Worm (Caenorhabditis elegans) whole organism, late embryonic: ENCODE data around the gene set-19.

Experiments used
- F13H6.1 ChIP-seq: sonication (generic microtip); optimal IDR thresholded peaks from 2 replicates; lab custom pipeline; 2016; ENCODE audit warnings: missing genetic modification characterization, missing compliant biosample characterization
- K09A11.1 ChIP-seq: sonication (generic microtip); optimal IDR thresholded peaks from 2 replicates; lab custom pipeline; 2017; ENCODE audit warnings: antibody characterized with exemption, mild to moderate bottlenecking, missing genetic modification characterization, missing compliant biosample characterization; ENCODE audit not compliant: insufficient read depth
- ceh-19 ChIP-seq: fragments of 200-800 bp; sonication (Bioruptor generic); optimal IDR thresholded peaks from 2 replicates; lab custom pipeline; 2018; ENCODE audit warnings: mild to moderate bottlenecking, missing genetic modification characterization, missing compliant biosample characterization
- ceh-2 ChIP-seq: sonication (generic microtip); optimal IDR thresholded peaks from 2 replicates; lab custom pipeline; 2016; ENCODE audit warnings: missing genotype, missing genetic modification characterization, missing compliant biosample characterization
- ceh-22 ChIP-seq: sonication (generic microtip); optimal IDR thresholded peaks from 2 replicates; lab custom pipeline; 2017; ENCODE audit warnings: missing biosample characterization, missing genetic modification characterization
- ceh-30 ChIP-seq: fragments of 150-350 bp; optimal IDR thresholded peaks from 2 replicates; lab custom pipeline; 2014; ENCODE audit warnings: missing biosample characterization, missing genetic modification characterization
- ceh-31 ChIP-seq: sonication (generic microtip); optimal IDR thresholded peaks from 2 replicates; lab custom pipeline; 2016; ENCODE audit warnings: missing genetic modification characterization, missing compliant biosample characterization
- ceh-34 ChIP-seq: sonication (generic microtip); optimal IDR thresholded peaks from 2 replicates; lab custom pipeline; 2016; ENCODE audit warnings: mild to moderate bottlenecking, missing genetic modification characterization, missing compliant biosample characterization
- ceh-9 ChIP-seq: sonication (generic microtip); optimal IDR thresholded peaks from 2 replicates; lab custom pipeline; 2016; ENCODE audit warnings: mild to moderate bottlenecking, missing genetic modification characterization, inconsistent platforms, missing compliant biosample characterization
- dmd-4 ChIP-seq: sonication (generic microtip); optimal IDR thresholded peaks from 2 replicates; lab custom pipeline; 2016; ENCODE audit warnings: borderline replicate concordance, missing genetic modification characterization, missing compliant biosample characterization
- elt-2 ChIP-seq: sonication (generic microtip); optimal IDR thresholded peaks from 2 replicates; lab custom pipeline; 2016; ENCODE audit warnings: missing genetic modification reagents, missing genetic modification characterization, missing compliant biosample characterization
- elt-4 ChIP-seq: sonication (generic microtip); optimal IDR thresholded peaks from 2 replicates; lab custom pipeline; 2016; ENCODE audit warnings: missing genetic modification characterization, missing compliant biosample characterization
- eyg-1 ChIP-seq: sonication (generic microtip); optimal IDR thresholded peaks from 2 replicates; lab custom pipeline; 2016; ENCODE audit warnings: missing genotype, missing genetic modification characterization, missing compliant biosample characterization
- fkh-6 ChIP-seq: sonication (generic microtip); optimal IDR thresholded peaks from 2 replicates; lab custom pipeline; 2016; ENCODE audit warnings: missing genetic modification characterization, missing compliant biosample characterization
- hlh-13 ChIP-seq: fragments of 200-800 bp; sonication (Bioruptor generic); optimal IDR thresholded peaks from 2 replicates; lab custom pipeline; 2018; ENCODE audit warnings: mild to moderate bottlenecking, missing genetic modification characterization, missing compliant biosample characterization
- hlh-15 ChIP-seq: sonication (generic microtip); optimal IDR thresholded peaks from 2 replicates; lab custom pipeline; 2016; ENCODE audit warnings: missing genetic modification characterization, missing compliant biosample characterization
- hlh-8 ChIP-seq: sonication (generic microtip); optimal IDR thresholded peaks from 2 replicates; lab custom pipeline; 2016; ENCODE audit warnings: missing genotype, missing genetic modification characterization, missing compliant biosample characterization
- lin-11 ChIP-seq: fragments of 200-800 bp; sonication (Bioruptor generic); optimal IDR thresholded peaks from 2 replicates; lab custom pipeline; 2018; ENCODE audit warnings: mild to moderate bottlenecking, missing genetic modification characterization, missing compliant biosample characterization
- madf-2 ChIP-seq: sonication (generic microtip); optimal IDR thresholded peaks from 2 replicates; lab custom pipeline; 2017; ENCODE audit warnings: missing genetic modification characterization, missing compliant biosample characterization
- nfya-1 ChIP-seq: sonication (generic microtip); optimal IDR thresholded peaks from 2 replicates; lab custom pipeline; 2017; ENCODE audit warnings: missing genetic modification characterization, mild to moderate bottlenecking, missing compliant biosample characterization, antibody characterized with exemption, moderate library complexity
- nhr-11 ChIP-seq: fragments of 150-350 bp; optimal IDR thresholded peaks from 2 replicates; lab custom pipeline; 2014; ENCODE audit warnings: missing biosample characterization, missing genetic modification characterization
- nhr-232 ChIP-seq: sonication (generic microtip); optimal IDR thresholded peaks from 2 replicates; lab custom pipeline; 2016; ENCODE audit warnings: missing genetic modification characterization, missing compliant biosample characterization
- npax-4 ChIP-seq: sonication (generic microtip); optimal IDR thresholded peaks from 2 replicates; lab custom pipeline; 2016; ENCODE audit warnings: missing genetic modification characterization, missing compliant biosample characterization
- odd-2 ChIP-seq: sonication (generic microtip); optimal IDR thresholded peaks from 2 replicates; lab custom pipeline; 2017; ENCODE audit warnings: antibody characterized with exemption, mild to moderate bottlenecking, missing genetic modification characterization, missing compliant biosample characterization
- pag-3 ChIP-seq: sonication (generic microtip); optimal IDR thresholded peaks from 2 replicates; lab custom pipeline; 2016; ENCODE audit warnings: missing compliant biosample characterization, missing genetic modification characterization, borderline replicate concordance
- pax-1 ChIP-seq: fragments of 150-350 bp; optimal IDR thresholded peaks from 2 replicates; lab custom pipeline; 2014; ENCODE audit warnings: missing biosample characterization, missing genetic modification characterization
- pros-1 ChIP-seq: fragments of 150-350 bp; optimal IDR thresholded peaks from 2 replicates; lab custom pipeline; 2014; ENCODE audit warnings: missing biosample characterization, missing genetic modification reagents, missing genetic modification characterization
- ref-2 ChIP-seq: sonication (generic microtip); optimal IDR thresholded peaks from 2 replicates; lab custom pipeline; 2016; ENCODE audit warnings: missing genetic modification characterization, missing compliant biosample characterization
- rnt-1 ChIP-seq: sonication (generic microtip); optimal IDR thresholded peaks from 2 replicates; lab custom pipeline; 2016; ENCODE audit warnings: missing genetic modification characterization, missing compliant biosample characterization
- sdc-2 ChIP-seq: sonication (generic microtip); optimal IDR thresholded peaks from 2 replicates; lab custom pipeline; 2016; ENCODE audit warnings: missing genotype, missing genetic modification characterization, missing compliant biosample characterization
- sox-4 ChIP-seq: sonication (generic microtip); optimal IDR thresholded peaks from 2 replicates; lab custom pipeline; 2017; ENCODE audit warnings: mild to moderate bottlenecking, missing genetic modification characterization, inconsistent platforms, missing compliant biosample characterization
- tbx-2 ChIP-seq: sonication (generic microtip); optimal IDR thresholded peaks from 2 replicates; lab custom pipeline; 2016; ENCODE audit warnings: missing genetic modification characterization, missing compliant biosample characterization
- tbx-7 ChIP-seq: sonication (generic microtip); optimal IDR thresholded peaks from 2 replicates; lab custom pipeline; 2016; ENCODE audit warnings: missing genotype, missing genetic modification characterization, missing compliant biosample characterization
- ttx-3 ChIP-seq: sonication (generic microtip); optimal IDR thresholded peaks from 2 replicates; lab custom pipeline; 2016; ENCODE audit warnings: missing genetic modification reagents, missing genetic modification characterization, missing compliant biosample characterization
- unc-42 ChIP-seq: sonication (generic microtip); optimal IDR thresholded peaks from 2 replicates; lab custom pipeline; 2016; ENCODE audit warnings: missing genotype, missing genetic modification characterization, missing compliant biosample characterization

The set-19 gene

ce11 chrX:5728956-5729467, 49.0 kb upstream of the set-19 start (continued):
- TF ChIP-seq K09A11.1 (tag; lab: Kevin White, UChicago) (no peak), ceh-9 (tag; lab: Kevin White, UChicago) (no peak), madf-2 (tag; lab: Kevin White, UChicago) (no peak), odd-2 (tag; lab: Kevin White, UChicago) (no peak), ref-2 (tag; lab: Kevin White, UChicago) (peak; percentile 50), hlh-15 (tag; lab: Kevin White, UChicago) (no peak), eyg-1 (no peak), elt-2 (tag; lab: Kevin White, UChicago) (no peak), fkh-6 (tag; lab: Kevin White, UChicago) (peak; percentile 9), elt-4 (no peak), unc-42 (peak; percentile 70), sdc-2 (peak; percentile 15), ceh-2 (peak; percentile 32), lin-11 (tag; lab: Kevin White, UChicago) (no peak), ceh-34 (tag; lab: Kevin White, UChicago) (peak; percentile 45), dmd-4 (tag; lab: Kevin White, UChicago) (no peak), nhr-11 (tag; lab: Kevin White, UChicago) (no peak), nfya-1 (peak; percentile 52), pros-1 (tag; lab: Kevin White, UChicago) (peak; percentile 77), ceh-30 (tag; lab: Kevin White, UChicago) (no peak), nhr-232 (tag; lab: Kevin White, UChicago) (no peak), hlh-13 (GFP tag; lab: Kevin White, UChicago) (no peak), hlh-8 (tag; lab: Kevin White, UChicago) (peak; percentile 41), F13H6.1 (tag; lab: Kevin White, UChicago) (peak; percentile 72)

- TF ChIP-seq ttx-3 (no peak), nfya-1 (no peak), sox-4 (tag; lab: Kevin White, UChicago) (no peak), ceh-30 (tag; lab: Kevin White, UChicago) (no peak), rnt-1 (tag; lab: Kevin White, UChicago) (no peak), pax-1 (tag; lab: Kevin White, UChicago) (no peak), elt-2 (tag; lab: Kevin White, UChicago) (no peak), pag-3 (tag; lab: Kevin White, UChicago) (no peak), madf-2 (tag; lab: Kevin White, UChicago) (no peak), odd-2 (tag; lab: Kevin White, UChicago) (no peak), tbx-2 (tag; lab: Kevin White, UChicago) (no peak), ceh-22 (tag; lab: Kevin White, UChicago) (no peak), ceh-19 (GFP tag; lab: Kevin White, UChicago) (no peak), tbx-7 (no peak), ceh-2 (no peak), ref-2 (tag; lab: Kevin White, UChicago) (no peak), npax-4 (tag; lab: Kevin White, UChicago) (no peak)
Observed at ce11 chrX:5726160-5726559, 46.1 kb upstream of the set-19 start.

ce11 chrX:5724544-5724943, 44.5 kb upstream of the set-19 start:
- peak; percentile 40 for TF ChIP-seq ceh-31
- no peak for TF ChIP-seq odd-2 (tag; lab: Kevin White, UChicago)
- peak; percentile 93 for TF ChIP-seq unc-42
- TF ChIP-seq, all 69 proteins: peak for 2

ce11 chrX:5723758-5724157, 43.7 kb upstream of the set-19 start:
- no peak for TF ChIP-seq nhr-11 (tag; lab: Kevin White, UChicago)
- TF ChIP-seq unc-42 = peak; percentile 76
